Worm (Caenorhabditis elegans) whole organism, late embryonic: ENCODE results near the gene tes-1.

Experiments used
- ceh-22 ChIP-seq: sonication (generic microtip); optimal IDR thresholded peaks from 2 replicates; lab custom pipeline; 2017; ENCODE audit warnings: missing biosample characterization, missing genetic modification characterization
- hlh-30 ChIP-seq: sonication (generic microtip); optimal IDR thresholded peaks from 2 replicates; lab custom pipeline; 2017; ENCODE audit warnings: antibody characterized with exemption, missing genetic modification characterization, missing compliant biosample characterization; ENCODE audit not compliant: insufficient read depth
- hlh-8 ChIP-seq: sonication (generic microtip); optimal IDR thresholded peaks from 2 replicates; lab custom pipeline; 2016; ENCODE audit warnings: missing genotype, missing genetic modification characterization, missing compliant biosample characterization

- no peak for TF ChIP-seq hlh-30 (tag; lab: Kevin White, UChicago)
- no peak for TF ChIP-seq ceh-22 (tag; lab: Kevin White, UChicago)
- no peak for TF ChIP-seq hlh-8 (tag; lab: Kevin White, UChicago)
Observed at ce11 chrIV:7477697-7478096, 26.5 kb upstream of the tes-1 start.
